Fruit fly (Drosophila melanogaster): ENCODE results near the gene RhoGDI.

dm6 chr3L:19904411-19905135 lies 24.0 kb upstream of the RhoGDI start:
- TF ChIP-seq psq (optimal IDR thresholded peaks at IDR 0.05) (no peak), h (optimal IDR thresholded peaks at IDR 0.05) (no peak), Sin3A (optimal IDR thresholded peaks at IDR 0.05) (no peak)

All from Kc167 (cell line).